Fruit fly (Drosophila melanogaster) whole organism, prepupa: Measurements from ENCODE around the gene CG34327.

Experiments used
- Blimp-1 ChIP-seq: fragments of 200-800 bp; sonication (Bioruptor generic); optimal IDR thresholded peaks from 3 replicates; lab custom pipeline; 2017; ENCODE audit warnings: missing biosample characterization, missing genetic modification characterization, mild to moderate bottlenecking, moderate library complexity, missing genetic modification reagents
- CG10631 ChIP-seq: fragments of 200-800 bp; sonication (Bioruptor generic); optimal IDR thresholded peaks from 2 replicates; lab custom pipeline; 2016; ENCODE audit warnings: missing biosample characterization, missing genetic modification characterization
- CG10669 ChIP-seq: fragments of 200-800 bp; sonication (Bioruptor generic); optimal IDR thresholded peaks from 3 replicates; lab custom pipeline; 2018; ENCODE audit warnings: missing biosample characterization, mild to moderate bottlenecking, missing genetic modification characterization, moderate library complexity
- CG11294 ChIP-seq: fragments of 200-800 bp; sonication (Bioruptor generic); IDR thresholded peaks from 2 replicates; pipeline ENCODE4 v1.3.6; 2022; ENCODE audit warnings: missing biosample characterization, missing genetic modification characterization
- CG11762 ChIP-seq: fragments of 200-800 bp; sonication (Bioruptor generic); optimal IDR thresholded peaks from 3 replicates; lab custom pipeline; 2016; ENCODE audit warnings: missing biosample characterization, missing genetic modification characterization; ENCODE audit not compliant: insufficient read depth
- CG15336 ChIP-seq: fragments of 200-800 bp; sonication (Bioruptor generic); IDR thresholded peaks from 2 replicates; pipeline ENCODE4 v1.3.6; 2022; ENCODE audit warnings: missing biosample characterization, missing genetic modification characterization
- CG1621 ChIP-seq: fragments of 200-800 bp; sonication (Bioruptor generic); optimal IDR thresholded peaks from 3 replicates; lab custom pipeline; 2018; ENCODE audit warnings: missing biosample characterization, mild to moderate bottlenecking, missing genetic modification characterization
- CG16779 ChIP-seq: fragments of 200-800 bp; sonication (Bioruptor generic); optimal IDR thresholded peaks from 3 replicates; lab custom pipeline; 2017; ENCODE audit warnings: missing biosample characterization, mild to moderate bottlenecking, missing genetic modification characterization
- CG32006 ChIP-seq: fragments of 200-800 bp; sonication (Bioruptor generic); optimal IDR thresholded peaks from 3 replicates; lab custom pipeline; 2017; ENCODE audit warnings: missing biosample characterization, mild to moderate bottlenecking, missing genetic modification characterization
- CG3919 ChIP-seq: fragments of 200-800 bp; sonication (Bioruptor generic); optimal IDR thresholded peaks from 3 replicates; lab custom pipeline; 2016; ENCODE audit warnings: missing biosample characterization, missing genetic modification characterization
- CG4318 ChIP-seq: fragments of 200-800 bp; sonication (Bioruptor generic); optimal IDR thresholded peaks from 3 replicates; lab custom pipeline; 2017; ENCODE audit warnings: missing biosample characterization, mild to moderate bottlenecking, missing genetic modification characterization
- CG6163 ChIP-seq: fragments of 200-800 bp; sonication (Bioruptor generic); IDR thresholded peaks from 3 replicates; pipeline ENCODE4 v1.3.6; 2022; ENCODE audit warnings: missing biosample characterization, missing genetic modification characterization
- CG6276 ChIP-seq: fragments of 200-800 bp; sonication (Bioruptor generic); optimal IDR thresholded peaks from 2 replicates; lab custom pipeline; 2017; ENCODE audit warnings: missing biosample characterization, mild to moderate bottlenecking, missing genetic modification characterization
- CG6792 ChIP-seq: fragments of 200-800 bp; sonication (Bioruptor generic); optimal IDR thresholded peaks from 3 replicates; lab custom pipeline; 2016; ENCODE audit warnings: missing biosample characterization, missing genetic modification characterization
- CG6808 ChIP-seq: fragments of 200-800 bp; sonication (Bioruptor generic); optimal IDR thresholded peaks from 3 replicates; lab custom pipeline; 2017; ENCODE audit warnings: missing biosample characterization, missing genetic modification characterization, mild to moderate bottlenecking, moderate library complexity, missing genetic modification reagents
- CG7368 ChIP-seq: fragments of 200-800 bp; sonication (Bioruptor generic); optimal IDR thresholded peaks from 3 replicates; lab custom pipeline; 2016; ENCODE audit warnings: missing biosample characterization, missing genetic modification characterization
- CG8119 ChIP-seq: fragments of 200-800 bp; sonication (Bioruptor generic); IDR thresholded peaks from 3 replicates; pipeline ENCODE4 v1.3.6; 2022; ENCODE audit warnings: missing biosample characterization, missing genetic modification characterization
- CG8632 ChIP-seq: fragments of 200-800 bp; sonication (Bioruptor generic); optimal IDR thresholded peaks from 3 replicates; lab custom pipeline; 2016; ENCODE audit warnings: missing biosample characterization, missing genetic modification characterization
- Eip75B ChIP-seq: fragments of 200-800 bp; sonication (Bioruptor generic); optimal IDR thresholded peaks from 3 replicates; lab custom pipeline; 2016; ENCODE audit warnings: missing biosample characterization, missing genetic modification characterization
- Eip78C ChIP-seq: fragments of 200-800 bp; sonication (Bioruptor generic); peaks from one replicate; lab custom pipeline; 2016; ENCODE audit warnings: missing biosample characterization, missing genetic modification characterization
- Ets96B ChIP-seq: fragments of 200-800 bp; optimal IDR thresholded peaks from 2 replicates; lab custom pipeline; 2019; ENCODE audit warnings: missing biosample characterization, mild to moderate bottlenecking, missing genetic modification characterization, moderate library complexity
- Gug ChIP-seq: fragments of 200-800 bp; sonication (Bioruptor generic); IDR thresholded peaks from 2 replicates; pipeline ENCODE4 v1.3.6; 2022; ENCODE audit warnings: missing biosample characterization, missing genetic modification characterization
- Hr38 ChIP-seq: sonication (Bioruptor generic); optimal IDR thresholded peaks from 2 replicates; lab custom pipeline; 2016; ENCODE audit warnings: missing biosample characterization, missing genetic modification characterization
- Hr4 ChIP-seq: fragments of 200-800 bp; sonication (Bioruptor generic); optimal IDR thresholded peaks from 3 replicates; lab custom pipeline; 2016; ENCODE audit warnings: missing biosample characterization, missing genetic modification characterization
- OdsH ChIP-seq: fragments of 200-800 bp; sonication (Bioruptor generic); optimal IDR thresholded peaks from 3 replicates; lab custom pipeline; 2016; ENCODE audit warnings: missing biosample characterization, missing genetic modification characterization
- Smox ChIP-seq: fragments of 200-800 bp; sonication (Bioruptor generic); optimal IDR thresholded peaks from 3 replicates; lab custom pipeline; 2016; ENCODE audit warnings: missing biosample characterization, missing genetic modification characterization
- Sox14 ChIP-seq: fragments of 200-800 bp; sonication (Bioruptor generic); optimal IDR thresholded peaks from 3 replicates; lab custom pipeline; 2016; ENCODE audit warnings: missing biosample characterization, missing genetic modification characterization
- Sox15 ChIP-seq: fragments of 200-800 bp; sonication (Bioruptor generic); optimal IDR thresholded peaks from 3 replicates; lab custom pipeline; 2016; ENCODE audit warnings: missing biosample characterization, missing genetic modification characterization
- achi ChIP-seq: fragments of 200-800 bp; sonication (Bioruptor generic); optimal IDR thresholded peaks from 3 replicates; lab custom pipeline; 2016; ENCODE audit warnings: missing biosample characterization, missing genetic modification characterization
- acj6 ChIP-seq: fragments of 200-800 bp; sonication (Bioruptor generic); optimal IDR thresholded peaks from 3 replicates; lab custom pipeline; 2016; ENCODE audit warnings: missing biosample characterization, missing genetic modification characterization
- dac ChIP-seq: fragments of 200-800 bp; sonication (Bioruptor generic); optimal IDR thresholded peaks from 2 replicates; lab custom pipeline; 2017; ENCODE audit warnings: missing biosample characterization, mild to moderate bottlenecking, missing genetic modification characterization
- dsx ChIP-seq: fragments of 200-800 bp; optimal IDR thresholded peaks from 3 replicates; lab custom pipeline; 2019; ENCODE audit warnings: missing biosample characterization, mild to moderate bottlenecking, missing genetic modification characterization, moderate library complexity; ENCODE audit not compliant: poor library complexity, severe bottlenecking
- eg ChIP-seq: fragments of 200-800 bp; sonication (Bioruptor generic); IDR thresholded peaks from 3 replicates; pipeline ENCODE4 v1.3.6; 2022; ENCODE audit warnings: missing biosample characterization, missing genetic modification characterization
- esn ChIP-seq: fragments of 200-800 bp; sonication (Bioruptor generic); optimal IDR thresholded peaks from 2 replicates; lab custom pipeline; 2016; ENCODE audit warnings: missing biosample characterization, mild to moderate bottlenecking, missing genetic modification characterization, moderate library complexity
- fd59A ChIP-seq: fragments of 200-800 bp; sonication (Bioruptor generic); optimal IDR thresholded peaks from 2 replicates; lab custom pipeline; 2017; ENCODE audit warnings: missing biosample characterization, mild to moderate bottlenecking, missing genetic modification characterization, missing genetic modification reagents
- fd85E ChIP-seq: fragments of 200-800 bp; sonication (Bioruptor generic); optimal IDR thresholded peaks from 3 replicates; lab custom pipeline; 2016; ENCODE audit warnings: missing biosample characterization, missing genetic modification characterization
- lz ChIP-seq: fragments of 200-800 bp; sonication (Bioruptor generic); optimal IDR thresholded peaks from 3 replicates; lab custom pipeline; 2016; ENCODE audit warnings: missing biosample characterization, missing genetic modification characterization
- net ChIP-seq: fragments of 200-800 bp; sonication (Bioruptor generic); optimal IDR thresholded peaks from 3 replicates; lab custom pipeline; 2016; ENCODE audit warnings: missing biosample characterization, missing genetic modification characterization
- pdm3 ChIP-seq: fragments of 200-800 bp; sonication (Bioruptor generic); optimal IDR thresholded peaks from 3 replicates; lab custom pipeline; 2016; ENCODE audit warnings: missing biosample characterization, missing genetic modification characterization
- ss ChIP-seq, 2 experiments: fragments of 200-800 bp; sonication (Bioruptor generic); optimal IDR thresholded peaks; 2 replicates in 1 of 2; 3 replicates in 1 of 2; lab custom pipeline; 2017 to 2018; ENCODE audit warnings: mild to moderate bottlenecking in 2 of 2, missing biosample characterization in 2 of 2, missing genetic modification characterization in 2 of 2, moderate library complexity in 1 of 2
- svp ChIP-seq: fragments of 200-800 bp; sonication (Bioruptor generic); peaks from one replicate; lab custom pipeline; 2016; ENCODE audit warnings: missing biosample characterization, missing genetic modification characterization
- vri ChIP-seq: fragments of 200-800 bp; sonication (Bioruptor generic); optimal IDR thresholded peaks from 3 replicates; lab custom pipeline; 2016; ENCODE audit warnings: missing biosample characterization, mild to moderate bottlenecking, missing genetic modification characterization

Gene CG34327

dm6 chrX:17218232-17218951 lies 5.2 kb downstream of the CG34327 start, which contains the start of gene CG12998:
Gene CG12998, plus strand, starts transcription at chrX:17218667.
- TF ChIP-seq pdm3 (GFP tag; lab: Kevin White, UChicago) = peak; percentile 49
- peak; percentile 8 for TF ChIP-seq CG11762
- peak; percentile 15 for TF ChIP-seq CG1621
- TF ChIP-seq acj6 (GFP tag; lab: Kevin White, UChicago) = peak; percentile 33
- TF ChIP-seq CG32006 (GFP tag; lab: Kevin White, UChicago) = peak; percentile 53
- TF ChIP-seq CG6276 = peak; percentile 3
- TF ChIP-seq Eip78C = peak; percentile 84
- peak; percentile 25 for TF ChIP-seq CG6808 (GFP tag; lab: Kevin White, UChicago)
- TF ChIP-seq Hr4 (GFP tag; lab: Kevin White, UChicago) = peak; percentile 38
- TF ChIP-seq Sox15 (GFP tag; lab: Kevin White, UChicago) = no peak
- TF ChIP-seq eg (GFP tag; lab: Robert Waterston, UW) = peak; percentile 46; the same call in 1 of the 3 replicates
- TF ChIP-seq Ets96B (tag; lab: Kevin White, UChicago) = peak; percentile 34
- TF ChIP-seq CG10669 = peak; percentile 45
- TF ChIP-seq CG15336 = peak; percentile 54
- TF ChIP-seq CG6792 (GFP tag; lab: Kevin White, UChicago) = peak; percentile 11
- no peak for TF ChIP-seq Hr38 (GFP tag; lab: Kevin White, UChicago)
- TF ChIP-seq dsx = peak; percentile 12
- TF ChIP-seq CG8119 (GFP tag; lab: Robert Waterston, UW) = peak; percentile 40; the same call in 2 of the 3 replicates
- peak in 1 of 2 experiments; percentile 64 for TF ChIP-seq ss (GFP tag; optimal IDR thresholded peaks at IDR 0.05; lab: Kevin White, UChicago)
- TF ChIP-seq Sox14 (GFP tag; lab: Kevin White, UChicago) = no peak
- TF ChIP-seq Gug (GFP tag; lab: Robert Waterston, UW) = peak; percentile 50
- no peak for TF ChIP-seq Blimp-1 (GFP tag; lab: Kevin White, UChicago)
- TF ChIP-seq achi = peak; percentile 24
- peak; percentile 45 for TF ChIP-seq net (GFP tag; lab: Kevin White, UChicago)
- TF ChIP-seq CG3919 = peak; percentile 45
- peak; percentile 64 for TF ChIP-seq CG6163
- TF ChIP-seq CG10631 (GFP tag; lab: Kevin White, UChicago) = peak; percentile 13
- no peak for TF ChIP-seq esn (GFP tag; lab: Kevin White, UChicago)
- peak; percentile 38 for TF ChIP-seq OdsH (GFP tag; lab: Kevin White, UChicago)
- peak; percentile 29 for TF ChIP-seq CG8632 (GFP tag; lab: Kevin White, UChicago)
- TF ChIP-seq fd85E = no peak
- no peak for TF ChIP-seq CG4318
- peak; percentile 17 for TF ChIP-seq fd59A
- no peak for TF ChIP-seq CG16779 (tag; lab: Kevin White, UChicago)
- no peak for TF ChIP-seq Eip75B (GFP tag; lab: Kevin White, UChicago)
- TF ChIP-seq, all 60 proteins: peak for 26

- no peak for TF ChIP-seq CG11294 (GFP tag; lab: Robert Waterston, UW)
Observed at dm6 chrX:17215004-17215403, 8.6 kb downstream of the CG34327 start, which contains the start of gene CG5162. Gene CG5162, plus strand, starts transcription at chrX:17215304.

DNA sequence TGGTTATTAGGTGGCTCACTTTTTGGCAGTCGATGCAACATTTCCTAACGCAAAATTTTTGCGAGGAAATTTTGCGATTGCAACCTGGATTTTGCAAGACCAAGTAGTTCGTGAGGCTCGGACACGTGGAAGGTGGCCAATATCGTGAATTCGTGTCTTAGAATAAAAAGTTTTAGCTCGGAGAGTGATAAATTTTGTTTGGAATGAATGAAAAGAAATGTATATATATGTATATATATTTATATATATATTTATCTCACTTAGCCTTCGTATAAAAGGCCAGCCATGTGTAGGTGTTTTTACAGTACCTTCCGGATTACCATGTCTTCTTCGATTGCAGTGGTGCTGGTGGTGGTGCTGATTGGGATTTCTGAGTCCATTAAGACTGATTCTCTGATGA lies 11.6 kb downstream of the CG34327 start, which contains the start of gene CG18258:
TSS of gene CG18258 (plus strand) at position 301 of the 400 bp plus-strand sequence.
- TF ChIP-seq Smox (GFP tag; lab: Kevin White, UChicago) = no peak
- no peak for TF ChIP-seq svp (GFP tag; lab: Kevin White, UChicago)
- no peak for TF ChIP-seq Sox15 (GFP tag; lab: Kevin White, UChicago)
- TF ChIP-seq acj6 (GFP tag; lab: Kevin White, UChicago) = no peak
- no peak for TF ChIP-seq lz
- no peak for TF ChIP-seq fd85E
- no peak; the same call in 2 of the 3 replicates for TF ChIP-seq CG8119 (GFP tag; lab: Robert Waterston, UW)
- TF ChIP-seq CG4318 = no peak
- TF ChIP-seq net (GFP tag; lab: Kevin White, UChicago) = no peak
- TF ChIP-seq dac (GFP tag; lab: Kevin White, UChicago) = no peak
- no peak for TF ChIP-seq vri
- no peak for TF ChIP-seq Sox14 (GFP tag; lab: Kevin White, UChicago)
- no peak for TF ChIP-seq CG7368 (GFP tag; lab: Kevin White, UChicago)
- TF ChIP-seq, all 60 proteins: peak for 0
